Fruit fly (Drosophila melanogaster): ENCODE measurements around the gene MetRS-m.
A peak's percentile ranks its signal among the peaks of the same experiment; 100 is the strongest.

The MetRS-m gene

DNA sequence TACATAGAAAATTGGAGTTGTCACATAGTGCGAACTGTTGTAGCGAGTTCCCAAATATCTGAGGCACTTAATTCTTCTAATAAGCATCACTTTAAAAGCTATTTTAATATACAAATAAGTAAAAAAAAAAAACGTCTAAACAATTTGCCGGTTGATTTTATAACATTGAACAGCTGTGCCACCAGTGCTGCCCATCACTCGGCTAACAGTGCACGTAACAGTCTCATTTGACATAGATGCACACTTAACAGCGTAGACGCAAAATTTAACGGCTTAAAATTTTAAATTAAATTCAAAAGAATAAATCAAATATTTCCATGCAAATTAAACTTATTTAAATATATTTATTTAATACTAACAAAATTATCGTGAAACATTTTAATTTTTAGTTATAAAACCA, at the start of gene MetRS-m:
Gene MetRS-m, minus strand, starts transcription at position 171 of the 400 bp plus-strand sequence.
- no peak for TF ChIP-seq noc (tag; optimal IDR thresholded peaks at IDR 0.05)

DNA sequence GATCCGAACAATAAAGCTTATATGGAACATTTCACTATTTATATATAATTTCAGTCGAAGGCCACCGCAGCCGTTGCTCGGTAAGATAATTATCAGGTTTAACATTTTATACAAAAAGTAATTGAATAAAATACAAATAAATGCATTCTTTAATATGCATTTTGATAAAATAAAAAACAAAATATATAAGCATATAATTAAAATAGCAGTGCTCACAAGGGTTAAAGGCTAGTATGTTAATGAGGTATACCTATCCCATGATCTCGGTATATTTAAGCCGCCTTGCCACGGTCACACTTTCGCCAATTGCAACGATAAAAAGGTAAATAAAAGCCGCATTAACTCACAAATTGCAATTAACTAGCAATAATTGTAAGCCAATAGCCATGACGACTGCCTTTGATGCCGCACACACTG, 49.0 kb upstream of the MetRS-m start, which contains the start of gene Polr2I:
Gene Polr2I, plus strand, starts transcription at position 289 of the 417 bp plus-strand sequence.
- TF ChIP-seq noc (tag; optimal IDR thresholded peaks at IDR 0.05), result peak; percentile 12

DNA sequence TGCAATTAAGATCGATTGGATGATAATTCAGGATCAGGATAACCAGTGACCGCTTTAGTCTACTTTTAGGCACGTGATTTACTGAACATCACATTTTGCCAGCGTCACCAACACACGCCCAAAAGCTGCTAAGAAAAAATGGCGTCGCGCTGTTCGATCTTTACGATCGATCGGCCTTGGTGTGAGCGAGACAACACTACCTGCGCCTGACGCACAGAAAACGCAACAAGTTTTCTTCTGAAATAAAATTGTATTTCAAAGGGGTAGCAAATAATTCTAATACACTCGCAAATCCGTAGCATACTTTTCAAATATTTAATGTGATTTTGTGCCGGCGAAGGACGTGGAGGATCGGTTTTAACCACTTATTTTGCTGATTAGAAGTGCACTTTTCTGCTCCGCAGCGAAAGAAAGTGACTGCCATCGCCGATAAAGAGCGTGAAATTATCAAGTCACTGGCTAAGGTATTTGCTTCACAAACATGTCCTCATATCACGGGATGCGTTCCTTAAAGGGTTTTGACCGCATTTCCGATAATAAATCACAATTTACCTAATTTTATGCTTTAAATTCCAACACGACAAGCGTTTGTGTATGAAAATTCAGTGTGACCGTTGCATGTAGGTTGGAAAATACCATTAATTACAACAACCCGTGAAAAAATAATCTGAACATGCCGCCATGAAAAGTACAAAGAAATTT, 48.3 kb upstream of the MetRS-m start:
- no peak for TF ChIP-seq noc (tag; optimal IDR thresholded peaks at IDR 0.05)

DNA sequence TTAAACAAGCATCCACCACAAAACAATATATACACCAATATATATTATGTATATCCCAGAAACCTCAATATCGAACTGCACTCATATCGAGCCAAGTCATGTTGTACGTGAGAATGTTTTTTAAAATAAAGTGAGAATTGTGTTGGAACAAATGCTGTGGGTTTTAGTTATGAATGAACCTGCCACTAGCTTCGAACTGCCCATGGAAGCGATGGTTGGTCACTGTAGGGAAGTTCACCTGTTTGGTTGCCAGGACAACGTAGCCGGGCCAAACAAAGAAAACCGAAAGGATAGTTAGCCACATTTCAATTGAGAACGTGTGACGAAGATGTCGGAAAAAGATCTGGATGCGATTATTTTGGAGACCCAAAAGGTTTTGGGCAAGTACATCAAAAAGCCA, 42.3 kb upstream of the MetRS-m start, which contains the start of gene IFT54:
Gene IFT54, plus strand, starts transcription at position 301 of the 400 bp plus-strand sequence.
- TF ChIP-seq noc (tag; optimal IDR thresholded peaks at IDR 0.05), result no peak

DNA sequence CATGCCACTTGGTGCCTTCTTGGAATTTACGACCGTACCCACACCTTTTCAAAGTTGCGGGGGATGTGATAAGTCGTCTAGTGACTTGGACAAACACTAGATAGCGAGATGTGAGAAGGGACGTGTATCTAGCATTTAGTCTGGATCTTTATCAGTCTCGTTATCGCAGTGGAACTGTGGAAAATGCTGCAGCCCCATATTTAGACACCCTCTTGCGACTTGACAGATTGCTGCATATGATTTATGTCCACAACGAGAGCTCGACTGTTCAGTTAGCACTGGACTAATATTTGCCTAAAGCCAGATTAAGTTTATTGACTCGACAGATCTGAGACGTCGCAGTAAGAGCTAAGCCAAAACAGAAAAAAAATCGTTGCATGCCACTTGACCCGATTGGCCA, 40.1 kb upstream of the MetRS-m start:
- TF ChIP-seq noc (tag; optimal IDR thresholded peaks at IDR 0.05), result peak; percentile 8

DNA sequence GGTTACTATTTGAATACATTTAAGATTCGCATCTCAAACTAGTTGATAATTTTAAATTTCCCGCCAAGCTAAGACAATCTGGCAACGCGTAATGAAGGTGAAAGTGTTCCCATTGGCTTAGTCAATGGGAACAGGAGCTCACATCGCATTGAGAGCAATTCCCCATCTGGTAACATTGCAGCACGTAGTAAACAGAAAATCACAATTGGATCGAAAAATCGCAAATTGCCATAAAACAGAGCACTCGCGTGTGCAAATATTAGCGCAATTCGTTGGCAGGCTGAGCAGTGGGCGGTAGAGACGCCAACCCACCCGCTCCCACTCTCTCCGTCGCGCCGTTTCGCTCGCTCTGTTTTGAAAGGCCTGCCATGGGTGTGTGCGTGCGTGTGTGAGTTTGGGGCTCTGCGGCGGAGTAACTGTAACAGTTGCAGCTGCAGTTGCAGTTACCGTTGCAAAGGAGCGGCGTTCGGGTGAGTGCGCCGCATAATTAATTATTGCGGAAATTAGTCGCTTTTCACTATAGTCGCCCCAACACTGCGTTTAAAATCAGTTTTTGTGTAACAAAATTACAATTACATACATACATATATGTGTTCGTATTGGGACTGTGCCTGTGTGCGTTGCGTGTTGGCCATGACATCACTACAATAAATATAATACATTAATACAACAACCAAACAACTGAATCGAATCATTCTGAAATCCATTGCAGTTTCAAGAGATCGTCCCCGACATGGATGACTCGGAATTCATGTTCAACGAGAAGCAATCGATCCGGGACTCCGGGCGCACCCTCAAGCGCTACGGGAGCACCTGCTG, 38.5 kb upstream of the MetRS-m start:
- TF ChIP-seq noc (tag; optimal IDR thresholded peaks at IDR 0.05), result no peak

DNA sequence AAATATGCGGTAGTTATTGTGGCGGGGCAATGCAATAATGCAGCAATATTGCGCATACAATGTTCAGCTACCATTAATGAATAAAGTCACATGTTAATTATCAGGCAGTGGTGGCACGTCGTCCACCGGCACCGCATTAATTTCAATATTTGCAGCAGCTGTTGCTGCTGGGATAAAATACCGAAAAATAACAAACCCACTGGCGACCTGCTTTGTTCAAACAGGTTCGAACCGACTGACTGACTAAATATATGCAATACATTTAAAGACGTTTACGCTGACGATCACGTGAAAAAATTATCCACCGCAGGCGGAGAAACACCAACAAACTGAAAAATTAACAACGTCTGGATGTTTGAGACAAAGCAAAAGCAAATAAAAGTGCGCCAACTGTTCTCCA, 37.7 kb upstream of the MetRS-m start:
- no peak for TF ChIP-seq noc (tag; optimal IDR thresholded peaks at IDR 0.05)

DNA sequence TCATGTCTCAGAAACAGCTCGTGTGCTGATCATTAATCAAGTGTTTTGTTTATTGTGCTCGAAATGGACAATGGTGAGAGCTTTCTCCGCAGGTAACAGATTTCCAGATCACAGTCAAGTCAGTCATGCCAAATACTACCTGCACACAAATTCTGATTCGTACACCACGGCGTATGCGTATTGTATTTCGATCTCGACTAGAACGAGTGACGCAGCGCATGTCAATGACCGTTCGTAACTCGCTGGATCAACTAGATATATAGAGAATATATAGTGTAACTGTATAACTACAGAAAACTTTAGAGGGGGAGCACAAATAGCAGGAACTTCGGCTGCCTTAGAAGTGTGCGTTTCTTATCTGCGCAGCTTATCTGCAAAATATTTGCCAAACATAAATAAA, 36.9 kb upstream of the MetRS-m start:
- TF ChIP-seq noc (tag; optimal IDR thresholded peaks at IDR 0.05), result no peak

DNA sequence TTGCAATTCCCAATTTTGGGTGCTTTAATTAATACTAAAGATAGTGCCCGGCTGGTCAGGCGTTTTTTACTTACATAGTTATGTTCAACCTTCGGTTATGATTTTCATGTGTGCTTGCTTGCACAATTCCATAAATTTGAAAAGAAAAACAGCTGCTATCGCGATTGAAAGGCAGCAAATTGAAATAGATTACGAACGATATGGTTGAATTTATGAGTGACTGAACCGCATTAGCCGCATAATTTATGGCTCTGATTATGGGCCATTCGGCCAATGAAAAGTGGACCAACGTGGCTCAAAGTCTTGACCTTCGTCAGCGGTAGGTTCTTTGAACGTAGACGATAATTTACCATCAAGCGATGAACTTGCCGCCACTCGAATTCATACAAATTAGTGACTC, 36.3 kb upstream of the MetRS-m start:
- TF ChIP-seq noc (tag; optimal IDR thresholded peaks at IDR 0.05), result peak; percentile 61

DNA sequence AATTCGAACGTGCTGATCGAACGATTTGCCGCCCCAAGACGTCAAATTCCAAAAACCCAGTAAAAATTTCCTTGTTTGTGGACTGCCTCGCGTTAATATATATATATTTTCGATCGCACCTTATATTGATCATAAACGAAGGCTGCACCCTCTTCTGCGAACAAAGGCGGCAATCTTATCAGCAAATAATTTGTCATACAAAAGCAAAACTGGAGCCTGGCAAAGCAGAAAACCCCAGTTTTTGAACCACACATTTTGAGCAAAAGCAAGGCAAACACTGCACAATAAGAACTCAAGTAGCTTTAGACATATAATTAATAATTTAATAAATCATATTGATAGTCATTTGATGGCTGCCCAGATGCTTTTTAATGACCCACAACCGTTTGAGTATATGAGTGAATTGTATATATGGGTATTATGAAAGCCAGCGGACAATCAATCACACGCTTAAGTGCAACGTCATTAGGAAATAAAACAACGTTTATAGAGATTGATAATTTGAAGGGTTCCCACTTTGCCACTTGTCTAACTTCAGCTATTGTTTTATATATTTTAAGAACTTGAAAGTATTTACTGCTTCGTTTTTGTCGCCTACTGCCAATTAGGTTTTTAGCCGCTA, 34.7 kb upstream of the MetRS-m start:
- peak; percentile 29 for TF ChIP-seq noc (tag; optimal IDR thresholded peaks at IDR 0.05)

DNA sequence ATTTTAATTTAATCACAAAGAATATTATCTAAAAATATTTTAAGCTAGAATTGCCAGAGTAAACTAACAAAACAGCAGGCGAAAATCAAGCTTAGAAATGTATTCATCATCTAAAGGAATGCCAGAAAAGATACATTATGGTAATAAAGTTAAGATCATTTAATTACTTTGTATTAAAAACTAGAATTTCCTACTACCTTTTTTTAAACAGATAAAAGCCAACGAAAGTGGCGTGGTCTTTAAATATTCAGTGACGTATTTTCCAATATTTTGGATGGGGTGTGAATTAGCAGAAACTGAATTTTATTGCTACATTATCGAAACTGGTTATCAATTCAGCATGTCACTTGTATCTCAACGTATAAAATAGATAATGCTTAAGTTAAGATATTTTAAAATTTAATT, 32.5 kb upstream of the MetRS-m start:
- no peak for TF ChIP-seq noc (tag; optimal IDR thresholded peaks at IDR 0.05)

DNA sequence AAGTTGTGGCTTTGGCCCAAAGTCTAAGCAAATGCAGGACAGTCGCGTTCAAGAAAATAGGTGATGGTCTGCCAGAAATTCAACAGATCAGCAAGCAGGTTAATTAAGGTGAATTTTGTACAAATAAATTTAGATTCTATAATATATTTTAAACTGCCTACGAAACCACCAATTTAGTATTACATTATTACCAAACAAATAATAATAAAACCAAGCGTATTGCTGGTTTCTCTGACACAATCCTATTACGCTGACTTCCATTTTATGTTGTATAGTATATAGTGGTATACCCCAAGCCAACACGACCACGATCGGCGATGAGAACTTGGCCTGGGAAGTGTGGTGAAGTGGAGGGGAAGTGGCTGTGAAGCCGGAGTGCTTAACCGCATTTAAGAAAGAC, 31.6 kb upstream of the MetRS-m start:
- TF ChIP-seq noc (tag; optimal IDR thresholded peaks at IDR 0.05), result peak; percentile 89

DNA sequence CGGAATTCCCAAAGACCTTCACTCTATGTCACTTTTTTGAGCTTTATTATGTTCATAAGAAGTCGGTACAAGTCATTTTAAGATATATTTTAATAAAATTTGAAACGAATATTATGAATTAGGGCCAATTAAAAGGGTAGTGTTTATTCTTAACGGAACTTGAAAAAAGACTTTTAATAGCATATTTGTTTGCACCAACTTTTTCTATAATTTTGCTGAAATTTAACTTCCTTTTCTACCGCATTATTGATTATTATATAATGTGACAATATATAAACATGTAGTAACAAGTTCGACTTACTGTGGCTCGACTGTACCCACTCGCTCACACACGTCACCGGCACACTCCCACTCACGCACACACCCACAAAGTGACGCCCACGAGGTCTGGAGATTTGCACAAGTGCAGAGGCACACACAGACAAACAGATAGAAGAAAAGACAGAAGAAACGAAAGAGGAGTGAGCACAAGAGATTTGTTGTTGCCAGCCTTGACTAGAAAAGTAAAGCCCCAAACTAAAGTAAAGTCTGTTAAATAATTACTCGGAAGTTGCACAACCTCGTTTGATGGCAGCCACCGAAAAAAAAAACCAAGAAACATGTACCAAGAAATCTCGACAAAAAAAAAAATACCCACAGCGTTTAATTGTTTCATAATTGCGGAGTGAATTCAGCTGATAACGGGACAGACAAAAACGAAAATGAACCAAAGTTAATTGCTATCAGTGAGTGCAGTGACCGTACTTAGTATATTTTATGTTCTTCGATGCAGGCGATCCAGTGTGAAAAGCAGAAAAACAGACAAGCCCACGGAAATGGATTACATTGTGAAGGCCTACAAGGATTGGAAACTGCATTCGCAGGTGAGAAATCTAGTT, 30.4 kb upstream of the MetRS-m start:
- peak; percentile 72 for TF ChIP-seq noc (tag; optimal IDR thresholded peaks at IDR 0.05)

DNA sequence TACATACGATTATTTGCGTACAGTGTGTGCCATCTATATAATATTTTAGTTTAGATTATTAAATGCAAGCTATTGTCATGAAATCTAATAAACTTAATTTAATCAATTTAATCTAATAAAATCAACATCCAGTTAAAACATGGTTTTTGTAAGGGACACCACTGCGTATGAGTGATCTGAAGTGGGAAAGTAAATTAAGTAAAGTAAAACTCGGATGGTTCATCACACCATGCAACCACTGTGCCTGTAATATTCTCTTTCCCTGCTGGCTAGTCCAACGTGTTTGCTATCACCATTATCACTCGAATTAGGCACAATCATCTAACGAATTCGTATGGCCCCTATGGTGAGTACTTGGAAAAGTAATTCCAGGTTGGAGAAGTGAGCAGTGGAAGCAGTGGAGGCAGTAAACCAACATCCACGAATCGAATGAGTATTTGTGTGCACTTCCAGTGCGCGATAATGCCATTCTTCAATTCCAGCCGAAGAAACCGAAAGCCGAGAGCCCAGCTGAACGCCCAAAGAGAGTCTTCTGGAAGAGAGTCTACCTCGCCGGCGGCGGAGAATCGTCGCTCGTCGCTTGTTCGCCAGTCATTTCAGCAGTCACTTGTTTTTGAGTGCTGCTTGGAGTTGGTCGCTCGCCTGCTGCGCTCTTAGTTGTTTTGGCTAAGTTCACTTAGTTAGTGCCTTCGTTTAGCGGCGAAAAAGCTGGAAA, 29.0 kb upstream of the MetRS-m start, which contains the start of gene red:
Gene red, plus strand, starts transcription at position 403 of the 715 bp plus-strand sequence.
- peak; percentile 94 for TF ChIP-seq noc (tag; optimal IDR thresholded peaks at IDR 0.05)

DNA sequence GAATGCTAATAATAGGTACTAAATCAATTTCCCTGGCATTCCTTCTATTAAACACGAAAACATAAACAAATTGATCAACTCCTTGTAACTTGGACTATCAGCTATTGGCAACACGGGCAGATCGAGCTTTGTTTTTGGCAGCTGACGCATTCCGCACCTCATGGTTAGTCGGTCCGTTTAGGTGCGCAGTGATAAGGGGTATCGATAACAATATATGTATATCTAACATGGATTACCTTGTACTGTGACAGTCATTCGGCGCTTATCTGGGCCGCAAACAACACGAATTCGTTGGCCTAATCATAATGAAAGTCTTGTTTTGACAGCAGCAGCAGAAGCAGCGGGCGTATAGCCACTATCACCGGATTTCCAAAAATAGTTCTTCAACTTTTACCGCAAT, 28.2 kb upstream of the MetRS-m start:
- no peak for TF ChIP-seq noc (tag; optimal IDR thresholded peaks at IDR 0.05)
